Fruit fly (Drosophila melanogaster): ENCODE data around the gene Pex1.
A peak's percentile ranks its signal among the peaks of the same experiment; 100 is the strongest.

The Pex1 gene

DNA sequence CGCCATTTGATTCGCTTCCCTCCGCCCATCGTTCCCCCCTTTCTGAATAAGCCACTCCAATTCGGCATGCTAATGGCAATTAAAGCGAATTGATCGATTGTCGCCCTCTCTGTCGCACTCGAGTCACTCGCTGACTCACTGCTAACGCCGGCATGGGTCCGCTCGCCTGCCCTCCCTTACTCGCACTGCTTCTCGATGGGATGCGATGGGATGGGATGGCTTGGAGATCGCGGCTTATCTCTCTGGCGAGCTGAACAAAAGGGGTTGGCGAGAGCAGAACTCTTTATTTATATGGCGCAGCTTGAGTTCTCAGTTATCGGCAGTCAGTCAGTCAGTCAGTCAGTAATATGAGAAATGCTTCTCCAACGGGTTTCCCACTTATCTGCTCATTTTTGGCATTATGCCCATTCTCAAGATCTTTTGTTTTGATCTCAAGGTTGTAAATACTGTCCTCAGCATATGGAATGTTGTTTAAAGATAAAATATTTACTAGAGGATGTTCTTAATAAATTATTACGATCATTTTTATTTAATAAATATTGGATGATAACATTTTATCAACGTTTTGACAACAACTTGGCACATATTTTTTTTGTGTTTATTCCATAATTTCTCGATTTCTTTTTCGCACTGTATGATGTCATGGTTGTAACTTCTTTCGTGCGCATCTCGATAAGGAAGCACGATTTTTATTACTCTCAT is 15.7 kb upstream of the Pex1 start:
- TF ChIP-seq CG13204 (GFP tag; optimal IDR thresholded peaks at IDR 0.05): peak; percentile 90
- TF ChIP-seq CG34367 (tag; optimal IDR thresholded peaks at IDR 0.05): no peak
- no peak for TF ChIP-seq CG4496 (GFP tag; IDR thresholded peaks at IDR 0.05)

DNA sequence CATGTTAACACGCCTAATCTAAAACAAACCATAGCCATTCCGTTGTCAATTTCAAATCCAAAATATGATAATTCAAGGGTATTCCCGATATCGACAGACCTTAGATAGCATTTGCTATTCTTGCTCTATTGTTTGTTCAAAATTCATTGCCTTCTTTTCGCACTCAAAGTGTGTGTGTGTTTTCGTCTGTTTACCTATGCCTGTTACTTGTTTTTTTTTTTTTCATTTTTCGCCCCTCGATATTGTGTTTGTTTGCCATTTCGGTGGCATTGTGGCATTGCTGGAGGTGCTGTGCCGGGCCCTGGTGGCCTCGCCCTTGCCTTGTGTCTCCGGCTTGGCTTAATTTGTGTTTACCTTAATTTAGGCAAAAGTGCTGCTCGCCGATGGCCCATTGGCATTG is 14.9 kb upstream of the Pex1 start:
- no peak for TF ChIP-seq CG12605 (GFP tag; IDR thresholded peaks at IDR 0.05)
- TF ChIP-seq CG13204 (GFP tag; optimal IDR thresholded peaks at IDR 0.05): no peak
- no peak for TF ChIP-seq CG4496 (GFP tag; IDR thresholded peaks at IDR 0.05)
- TF ChIP-seq CG10348 (GFP tag; IDR thresholded peaks at IDR 0.05): no peak
- no peak for TF ChIP-seq Snoo (tag; optimal IDR thresholded peaks at IDR 0.05)
- TF ChIP-seq CG32121 (GFP tag; IDR thresholded peaks at IDR 0.05): no peak
- TF ChIP-seq Pif1B (GFP tag; optimal IDR thresholded peaks at IDR 0.05): no peak
- no peak for TF ChIP-seq fd96Ca (GFP tag; IDR thresholded peaks at IDR 0.05)
- no peak for TF ChIP-seq gl (tag; optimal IDR thresholded peaks at IDR 0.05)
- no peak for TF ChIP-seq CG17806 (tag; optimal IDR thresholded peaks at IDR 0.05)
- TF ChIP-seq rn (GFP tag; IDR thresholded peaks at IDR 0.05): no peak
- no peak for TF ChIP-seq EcR (GFP tag; optimal IDR thresholded peaks at IDR 0.05)
- no peak for TF ChIP-seq CG34367 (tag; optimal IDR thresholded peaks at IDR 0.05)
- no peak for TF ChIP-seq CG8159 (tag; optimal IDR thresholded peaks at IDR 0.05)
- TF ChIP-seq Pif1A (GFP tag; optimal IDR thresholded peaks at IDR 0.05): no peak
- TF ChIP-seq CG8301 (tag; optimal IDR thresholded peaks at IDR 0.05): no peak
- TF ChIP-seq Ets98B (GFP tag; IDR thresholded peaks at IDR 0.05): no peak

DNA sequence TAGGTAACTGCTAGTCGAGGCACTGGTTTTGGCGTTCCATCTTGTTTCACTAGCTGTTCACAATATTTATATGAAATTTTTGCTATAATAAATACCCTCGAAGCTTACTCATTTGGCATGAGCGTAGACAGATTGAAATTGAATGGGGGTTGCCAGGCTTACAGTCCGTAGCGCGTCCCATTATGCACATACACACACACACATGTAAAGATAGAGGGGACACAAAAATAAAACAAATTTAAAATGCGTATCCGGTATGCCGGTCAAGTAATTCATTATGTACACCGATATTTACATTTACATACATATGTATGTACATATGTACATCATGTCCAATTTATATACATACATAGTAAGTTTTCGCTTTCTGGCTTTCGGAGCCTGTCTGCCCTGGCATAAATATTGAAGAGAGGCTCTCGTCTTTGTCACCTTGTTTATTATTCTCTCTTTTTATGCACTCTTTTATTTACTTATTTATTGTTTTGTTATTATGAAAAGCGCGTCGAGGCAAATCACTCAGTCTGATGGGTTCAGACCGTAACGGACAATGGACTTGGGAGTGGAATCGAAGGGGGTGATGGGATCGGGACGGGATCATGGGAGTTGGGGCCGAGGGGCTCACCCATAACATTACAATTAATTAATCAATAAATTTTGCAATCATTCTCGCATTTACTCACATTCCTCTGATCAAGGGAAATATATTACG is 12.3 kb upstream of the Pex1 start:
- TF ChIP-seq CG8159 (tag; optimal IDR thresholded peaks at IDR 0.05) (peak; percentile 46), rn (GFP tag; IDR thresholded peaks at IDR 0.05) (no peak), D1 (tag; optimal IDR thresholded peaks at IDR 0.05) (no peak), EcR (GFP tag; optimal IDR thresholded peaks at IDR 0.05) (peak; percentile 86), CG10348 (GFP tag; IDR thresholded peaks at IDR 0.05) (no peak), CG12605 (GFP tag; IDR thresholded peaks at IDR 0.05) (peak; percentile 71), Pif1B (GFP tag; optimal IDR thresholded peaks at IDR 0.05) (peak; percentile 47), Ets98B (GFP tag; IDR thresholded peaks at IDR 0.05) (peak; percentile 48), Pif1A (GFP tag; optimal IDR thresholded peaks at IDR 0.05) (peak; percentile 46), fd96Ca (GFP tag; IDR thresholded peaks at IDR 0.05) (peak; percentile 68; the same call in 2 of the 3 replicates), Snoo (tag; optimal IDR thresholded peaks at IDR 0.05) (no peak), gl (tag; optimal IDR thresholded peaks at IDR 0.05) (peak; percentile 66), CG17806 (tag; optimal IDR thresholded peaks at IDR 0.05) (peak; percentile 12), CG9948 (tag; optimal IDR thresholded peaks at IDR 0.05) (no peak), CG8301 (tag; optimal IDR thresholded peaks at IDR 0.05) (peak; percentile 20), CG34367 (tag; optimal IDR thresholded peaks at IDR 0.05) (peak; percentile 17), CG13204 (GFP tag; optimal IDR thresholded peaks at IDR 0.05) (peak; percentile 44), CG15710 (tag; optimal IDR thresholded peaks at IDR 0.05) (peak; percentile 36), CG32121 (GFP tag; IDR thresholded peaks at IDR 0.05) (peak; percentile 45), CG4496 (GFP tag; IDR thresholded peaks at IDR 0.05) (peak; percentile 51; the same call in 2 of the 3 replicates), CG14655 (GFP tag; optimal IDR thresholded peaks at IDR 0.05) (peak; percentile 37)

DNA sequence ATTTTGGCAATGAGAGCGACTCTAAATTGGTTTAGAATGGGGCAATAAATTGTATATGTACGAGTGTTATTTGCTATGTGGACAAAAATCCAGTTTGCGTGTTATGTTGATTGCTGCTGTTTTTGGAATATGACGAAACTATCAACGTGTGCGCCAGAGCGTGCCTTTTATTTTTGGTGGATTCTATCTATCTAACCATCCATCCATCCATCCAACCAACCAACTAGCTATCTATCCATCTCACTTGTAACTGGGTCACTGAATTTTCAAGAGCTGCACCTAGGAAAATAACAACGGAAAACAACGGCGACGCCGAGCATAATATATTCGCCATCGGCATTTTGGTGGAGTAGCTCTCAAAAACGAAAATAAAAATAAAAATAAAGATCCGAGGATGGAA is 9.0 kb upstream of the Pex1 start:
- TF ChIP-seq D1 (tag; optimal IDR thresholded peaks at IDR 0.05) (no peak), CG32121 (GFP tag; IDR thresholded peaks at IDR 0.05) (peak; percentile 15; the same call in 1 of the 2 replicates)

DNA sequence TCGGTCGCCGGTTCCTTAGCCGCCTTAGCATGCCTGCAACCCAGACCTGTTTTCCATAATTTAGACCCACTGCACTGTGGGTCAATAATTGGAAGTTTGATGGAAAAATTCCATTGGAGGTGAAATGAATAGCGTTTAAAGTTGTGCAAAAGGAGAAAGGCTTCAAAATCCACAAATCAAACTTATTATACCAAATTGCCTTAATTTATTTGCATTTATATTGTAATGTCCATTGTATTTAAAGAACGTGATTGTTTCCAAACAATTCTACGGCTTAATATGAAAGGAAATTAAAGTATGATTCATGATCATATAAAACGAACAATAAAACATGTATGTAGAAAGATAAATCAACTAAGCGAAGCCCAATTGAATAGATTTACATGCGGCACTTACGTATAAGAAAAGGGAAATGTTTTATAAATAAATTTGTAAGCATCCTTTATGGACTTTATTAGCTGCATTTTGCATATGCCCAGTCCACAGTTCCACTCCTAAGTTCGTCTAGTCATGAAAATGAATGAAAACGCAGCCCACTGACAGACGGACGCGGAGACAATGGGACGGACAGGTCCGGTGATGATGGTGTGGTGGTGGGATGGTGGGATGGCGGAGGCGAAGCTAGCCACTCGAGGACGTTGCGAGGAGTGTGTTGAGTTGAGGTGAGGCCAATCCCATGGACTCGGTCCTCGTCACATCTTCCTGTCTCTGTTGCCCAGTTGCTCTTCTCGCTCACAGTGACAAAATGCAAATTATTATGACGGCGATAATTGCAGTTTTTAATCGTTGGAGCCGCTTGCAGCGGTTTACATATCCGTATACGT is 8.2 kb upstream of the Pex1 start:
- TF ChIP-seq Ets98B (GFP tag; IDR thresholded peaks at IDR 0.05) (no peak; the same call in 1 of the 2 replicates), rn (GFP tag; IDR thresholded peaks at IDR 0.05) (no peak), CG8301 (tag; optimal IDR thresholded peaks at IDR 0.05) (peak; percentile 43), CG10348 (GFP tag; IDR thresholded peaks at IDR 0.05) (peak; percentile 54), CG17806 (tag; optimal IDR thresholded peaks at IDR 0.05) (no peak), CG12605 (GFP tag; IDR thresholded peaks at IDR 0.05) (no peak), Pif1B (GFP tag; optimal IDR thresholded peaks at IDR 0.05) (no peak), Pif1A (GFP tag; optimal IDR thresholded peaks at IDR 0.05) (peak; percentile 23), D1 (tag; optimal IDR thresholded peaks at IDR 0.05) (no peak), EcR (GFP tag; optimal IDR thresholded peaks at IDR 0.05) (peak; percentile 78), fd96Ca (GFP tag; IDR thresholded peaks at IDR 0.05) (peak; percentile 15; the same call in 1 of the 3 replicates), CG4496 (GFP tag; IDR thresholded peaks at IDR 0.05) (peak; percentile 27; the same call in 1 of the 3 replicates), gl (tag; optimal IDR thresholded peaks at IDR 0.05) (no peak), CG13204 (GFP tag; optimal IDR thresholded peaks at IDR 0.05) (peak; percentile 33), CG8159 (tag; optimal IDR thresholded peaks at IDR 0.05) (no peak), Snoo (tag; optimal IDR thresholded peaks at IDR 0.05) (no peak), CG32121 (GFP tag; IDR thresholded peaks at IDR 0.05) (0 out of 2 replicates have a peak, but pooled peaks have one; percentile 16), CG9948 (tag; optimal IDR thresholded peaks at IDR 0.05) (peak; percentile 39), CG34367 (tag; optimal IDR thresholded peaks at IDR 0.05) (peak; percentile 18), CG15710 (tag; optimal IDR thresholded peaks at IDR 0.05) (peak; percentile 35), CG14655 (GFP tag; optimal IDR thresholded peaks at IDR 0.05) (no peak)

Data from whole organism, pupa.